Fruit fly (Drosophila melanogaster) S2 (cell line): ENCODE results near the gene CG14109.

Experiments
- CG8478 ChIP-seq: fragments of >200 bp; optimal IDR thresholded peaks from 2 replicates; lab custom pipeline; 2018
- CTCF ChIP-seq, 2 experiments: fragments of >200 bp; optimal IDR thresholded peaks; 2 replicates each; lab custom pipeline; 2018

DNA sequence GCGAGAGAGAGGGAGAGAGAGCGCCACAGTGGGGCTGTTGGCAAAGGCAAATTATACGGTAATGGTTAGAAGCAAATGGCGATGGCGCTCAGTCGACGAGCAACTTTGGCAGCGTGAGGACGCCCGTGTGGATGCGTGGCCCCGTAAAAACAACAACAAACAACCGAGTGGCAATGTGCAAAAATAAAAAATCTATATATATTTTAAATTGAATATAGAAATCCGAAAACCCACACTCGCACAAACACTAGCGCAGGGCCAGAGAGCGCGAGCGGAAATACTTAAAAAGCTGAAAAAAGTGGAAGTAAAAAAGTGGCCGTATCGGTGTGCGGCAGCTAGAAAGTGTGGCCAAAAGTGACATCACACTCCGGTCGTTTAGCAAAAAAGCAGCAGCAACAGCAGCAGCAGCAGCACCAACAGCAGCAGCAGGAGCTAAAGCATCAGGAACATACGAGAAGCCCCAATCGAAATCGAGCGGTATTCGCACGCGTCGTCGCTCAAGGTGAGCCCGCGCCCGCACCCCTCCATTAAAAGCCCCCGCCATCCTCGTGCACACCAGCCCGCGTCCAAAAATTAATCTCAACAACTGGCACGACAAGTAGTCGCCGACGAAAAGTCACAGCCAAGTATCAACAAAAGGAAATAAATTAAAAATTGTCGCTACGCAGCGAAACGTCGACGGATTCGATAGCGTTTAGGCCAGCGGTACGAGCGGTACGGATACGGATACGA, 36.9 kb downstream of the CG14109 start, which contains the start of gene stv:
- TF ChIP-seq CG8478: no peak
- no peak for TF ChIP-seq CTCF (optimal IDR thresholded peaks at IDR 0.05; lab: Kevin White, UChicago)
